Worm (Caenorhabditis elegans): Measurements from ENCODE around the gene srh-98.

The srh-98 gene

ce11 chrV:16194639-16195038, 40.9 kb downstream of the srh-98 start, which contains the start of gene rabr-4:
rabr-4 (plus strand) TSS chrV:16194939.
- TF ChIP-seq daf-8 (GFP tag; IDR thresholded peaks at IDR 0.05) (no peak), saeg-2 (GFP tag; IDR thresholded peaks at IDR 0.05) (no peak), Y5F2A.4 (GFP tag; optimal IDR thresholded peaks at IDR 0.05) (no peak), ceh-28 (tag; optimal IDR thresholded peaks at IDR 0.05) (no peak), fkh-10 (GFP tag; optimal IDR thresholded peaks at IDR 0.05) (no peak), nhr-42 (GFP tag; IDR thresholded peaks at IDR 0.05) (no peak), nhr-41 (GFP tag; IDR thresholded peaks at IDR 0.05) (no peak), ama-1 (optimal IDR thresholded peaks at IDR 0.05) (no peak), unc-130 (GFP tag; optimal IDR thresholded peaks at IDR 0.05) (no peak), mep-1 (tag; optimal IDR thresholded peaks at IDR 0.05) (no peak)

DNA sequence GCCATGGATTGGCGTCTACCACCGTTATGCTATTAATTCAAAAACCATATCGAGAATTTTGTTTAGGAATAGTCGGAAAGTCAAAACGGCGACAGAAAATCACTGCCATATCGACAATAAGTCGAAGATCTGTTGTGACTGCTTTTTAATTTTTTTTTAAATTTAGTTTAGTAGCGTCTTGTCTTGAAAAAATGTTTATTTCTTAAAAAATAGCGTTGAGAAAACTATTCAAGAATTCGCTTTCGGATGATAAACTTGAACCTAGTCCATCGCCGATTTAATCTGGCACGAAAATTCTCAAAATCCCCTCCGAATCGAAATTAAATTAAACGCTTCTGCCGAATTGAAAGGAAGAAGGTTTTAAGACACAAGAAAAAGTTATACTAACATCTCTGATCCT, 43.4 kb downstream of the srh-98 start, which contains the start of gene srh-279:
srh-279 (plus strand) TSS at position 301 of the 400 bp plus-strand sequence.
- TF ChIP-seq unc-62 (GFP tag; optimal IDR thresholded peaks at IDR 0.05 in 1 of 2) (peak in 1 of 2 experiments; percentile 26), unc-62 (tag; optimal IDR thresholded peaks at IDR 0.05) (no peak), F37D6.2 (tag; optimal IDR thresholded peaks at IDR 0.05) (no peak)

ce11 chrV:16190485-16190884, 45.1 kb downstream of the srh-98 start, which contains the start of gene srh-281:
srh-281 (plus strand) TSS chrV:16190785.
- TF ChIP-seq hif-1 (tag; optimal IDR thresholded peaks at IDR 0.05): no peak
- TF ChIP-seq nhr-10 (tag; optimal IDR thresholded peaks at IDR 0.05): no peak
- no peak for TF ChIP-seq daf-12 (tag; optimal IDR thresholded peaks at IDR 0.05)
- TF ChIP-seq zip-11 (GFP tag; IDR thresholded peaks at IDR 0.05): no peak
- TF ChIP-seq D1046.2 (GFP tag; IDR thresholded peaks at IDR 0.05): no peak
- TF ChIP-seq ztf-11 (tag; optimal IDR thresholded peaks at IDR 0.05): no peak
- no peak for TF ChIP-seq dmd-6 (GFP tag; IDR thresholded peaks at IDR 0.05)
- TF ChIP-seq lsy-2 (tag; optimal IDR thresholded peaks at IDR 0.05): no peak
- no peak for TF ChIP-seq ceh-82 (tag; optimal IDR thresholded peaks at IDR 0.05)
- no peak for TF ChIP-seq Y75B8A.6 (GFP tag; IDR thresholded peaks at IDR 0.05)
- TF ChIP-seq T20F7.1 (GFP tag; optimal IDR thresholded peaks at IDR 0.05): no peak
- no peak for TF ChIP-seq spr-3 (GFP tag; optimal IDR thresholded peaks at IDR 0.05)
- no peak for TF ChIP-seq lin-29 (GFP tag; IDR thresholded peaks at IDR 0.05)

Data from whole organism, L4 larva.